Fruit fly (Drosophila melanogaster) whole organism, embryonic: ENCODE results near the gene snz.
A peak's percentile ranks its signal among the peaks of the same experiment; 100 is the strongest.

Experiments
- HmgD ChIP-seq: fragments of 200-800 bp; sonication (Bioruptor generic); optimal IDR thresholded peaks from 3 replicates; lab custom pipeline; 2016; ENCODE audit warnings: missing biosample characterization, missing genetic modification characterization
- Sox102F ChIP-seq: fragments of 200-800 bp; sonication (Bioruptor generic); optimal IDR thresholded peaks from 2 replicates; lab custom pipeline; 2018; ENCODE audit warnings: missing biosample characterization, mild to moderate bottlenecking, missing genetic modification characterization, moderate library complexity

dm6 chrX:7920081-7920688, 8.3 kb downstream of the snz start, which contains the start of the genes hdm and Ykt6:
- peak; percentile 70 for TF ChIP-seq HmgD (GFP tag; lab: Kevin White, UChicago)
- no peak for TF ChIP-seq Sox102F (GFP tag; lab: Kevin White, UChicago)
